Fruit fly (Drosophila melanogaster) whole organism, embryonic: ENCODE measurements around the gene Pino.

Experiments used
- Abd-B ChIP-seq: fragments of 200-800 bp; sonication (Bioruptor generic); optimal IDR thresholded peaks from 2 replicates; lab custom pipeline; 2018; ENCODE audit warnings: missing biosample characterization, mild to moderate bottlenecking, missing genetic modification characterization, moderate library complexity
- Adf1 ChIP-seq: fragments of 200-800 bp; sonication (Bioruptor generic); IDR thresholded peaks from 2 replicates; pipeline ENCODE4 v1.3.6; 2022; ENCODE audit warnings: missing biosample characterization, missing genetic modification characterization
- BEAF-32 ChIP-seq: fragments of 200-800 bp; sonication (Bioruptor generic); optimal IDR thresholded peaks from 3 replicates; lab custom pipeline; 2017; ENCODE audit warnings: missing biosample characterization, missing genetic modification characterization, mild to moderate bottlenecking, moderate library complexity, missing genetic modification reagents
- CG10209 ChIP-seq: fragments of 200-800 bp; sonication (Bioruptor generic); optimal IDR thresholded peaks from 3 replicates; lab custom pipeline; 2017; ENCODE audit warnings: missing biosample characterization, mild to moderate bottlenecking, missing genetic modification characterization, missing genetic modification reagents
- CG10267 ChIP-seq: fragments of 200-800 bp; sonication (Bioruptor generic); optimal IDR thresholded peaks from 2 replicates; lab custom pipeline; 2018; ENCODE audit warnings: missing biosample characterization, mild to moderate bottlenecking, missing genetic modification characterization, moderate library complexity
- CG11247 ChIP-seq: fragments of 200-800 bp; sonication (Bioruptor generic); IDR thresholded peaks from 2 replicates; pipeline ENCODE4 v1.3.6; 2022; ENCODE audit warnings: missing biosample characterization, missing genetic modification characterization
- CG12299 ChIP-seq: fragments of 200-800 bp; sonication (Bioruptor generic); optimal IDR thresholded peaks from 2 replicates; lab custom pipeline; 2018; ENCODE audit warnings: missing biosample characterization, mild to moderate bottlenecking, missing genetic modification characterization
- CG12769 ChIP-seq: fragments of 200-800 bp; sonication (Bioruptor generic); optimal IDR thresholded peaks from 2 replicates; lab custom pipeline; 2019; ENCODE audit warnings: missing biosample characterization, mild to moderate bottlenecking, missing genetic modification characterization, moderate library complexity
- CG15696 ChIP-seq: fragments of 200-800 bp; sonication (Bioruptor generic); optimal IDR thresholded peaks from 2 replicates; lab custom pipeline; 2019; ENCODE audit warnings: missing biosample characterization, mild to moderate bottlenecking, missing genetic modification characterization, moderate library complexity
- CG16779 ChIP-seq: fragments of 200-800 bp; sonication (Bioruptor generic); IDR thresholded peaks from 2 replicates; pipeline ENCODE4 v1.3.6; 2022; ENCODE audit warnings: missing biosample characterization, missing genetic modification characterization
- CG17361 ChIP-seq: fragments of 200-800 bp; sonication (Bioruptor generic); IDR thresholded peaks from 3 replicates; pipeline ENCODE4 v1.3.6; 2022; ENCODE audit warnings: missing biosample characterization, missing genetic modification characterization
- CG1792 ChIP-seq: fragments of 200-800 bp; sonication (Bioruptor generic); optimal IDR thresholded peaks from 2 replicates; lab custom pipeline; 2016; ENCODE audit warnings: missing biosample characterization, missing genetic modification characterization
- CG30020 ChIP-seq: fragments of 200-800 bp; optimal IDR thresholded peaks from 2 replicates; lab custom pipeline; 2019; ENCODE audit warnings: missing biosample characterization, mild to moderate bottlenecking, missing genetic modification characterization, moderate library complexity
- CG30403 ChIP-seq: fragments of 200-800 bp; sonication (Bioruptor generic); optimal IDR thresholded peaks from 3 replicates; lab custom pipeline; 2016; ENCODE audit warnings: missing biosample characterization, missing genetic modification characterization
- CG8944 ChIP-seq: fragments of 200-800 bp; sonication (Bioruptor generic); optimal IDR thresholded peaks from 3 replicates; lab custom pipeline; 2016; ENCODE audit warnings: missing biosample characterization, missing genetic modification characterization
- CG9817 ChIP-seq: fragments of 200-800 bp; sonication (Bioruptor generic); optimal IDR thresholded peaks from 2 replicates; lab custom pipeline; 2018; ENCODE audit warnings: missing biosample characterization, mild to moderate bottlenecking, missing genetic modification characterization, moderate library complexity
- Dad ChIP-seq: fragments of 200-800 bp; sonication (Bioruptor generic); optimal IDR thresholded peaks from 3 replicates; lab custom pipeline; 2016; ENCODE audit warnings: missing biosample characterization, missing genetic modification characterization
- Dbx ChIP-seq: fragments of 200-800 bp; sonication (Bioruptor generic); IDR thresholded peaks from 3 replicates; pipeline ENCODE4 v1.3.6; 2022; ENCODE audit warnings: missing biosample characterization, missing genetic modification characterization
- Doc2 ChIP-seq: fragments of 200-800 bp; sonication (Bioruptor generic); IDR thresholded peaks from 2 replicates; pipeline ENCODE4 v1.3.6; 2022; ENCODE audit warnings: missing biosample characterization, missing genetic modification characterization
- Doc3 ChIP-seq: fragments of 200-800 bp; sonication (Bioruptor generic); IDR thresholded peaks from 3 replicates; pipeline ENCODE4 v1.3.6; 2022; ENCODE audit warnings: missing biosample characterization, missing genetic modification characterization; ENCODE audit not compliant: partially characterized antibody
- Drgx ChIP-seq: fragments of 200-800 bp; sonication (Bioruptor generic); IDR thresholded peaks from 2 replicates; pipeline ENCODE4 v1.3.6; 2022; ENCODE audit warnings: missing biosample characterization, missing genetic modification characterization
- Hr51 ChIP-seq, 2 experiments: fragments of 200-800 bp; sonication (Bioruptor generic); optimal IDR thresholded peaks; 2 replicates in 1 of 2; 3 replicates in 1 of 2; lab custom pipeline; 2016 to 2018; ENCODE audit warnings: missing biosample characterization in 2 of 2, missing genetic modification characterization in 2 of 2, mild to moderate bottlenecking in 1 of 2, moderate library complexity in 1 of 2
- Med ChIP-seq: fragments of 200-800 bp; sonication (Bioruptor generic); peaks from one replicate; lab custom pipeline; 2016; ENCODE audit warnings: missing biosample characterization, missing genetic modification characterization, mild to moderate bottlenecking, inconsistent platforms, moderate library complexity
- Poxn ChIP-seq: fragments of 200-800 bp; sonication (Bioruptor generic); IDR thresholded peaks from 2 replicates; pipeline ENCODE4 v1.3.6; 2022; ENCODE audit warnings: missing biosample characterization, missing genetic modification characterization
- Rx ChIP-seq: fragments of 200-800 bp; sonication (Bioruptor generic); IDR thresholded peaks from 2 replicates; pipeline ENCODE4 v1.3.6; 2022; ENCODE audit warnings: missing biosample characterization, missing genetic modification characterization
- Sox102F ChIP-seq: fragments of 200-800 bp; sonication (Bioruptor generic); optimal IDR thresholded peaks from 2 replicates; lab custom pipeline; 2018; ENCODE audit warnings: missing biosample characterization, mild to moderate bottlenecking, missing genetic modification characterization, moderate library complexity
- Trl ChIP-seq, 3 experiments: fragments of >200 bp in 2 of 3; fragments of 200-800 bp in 1 of 3; sonication (Bioruptor generic) in 1 of 3; optimal IDR thresholded peaks; 2 replicates in 1 of 3; 3 replicates in 2 of 3; lab custom pipeline; 2016 to 2017; ENCODE audit warnings: missing biosample characterization in 1 of 3, missing genetic modification characterization in 1 of 3
- caup ChIP-seq: fragments of 200-800 bp; sonication (Bioruptor generic); optimal IDR thresholded peaks from 3 replicates; lab custom pipeline; 2017; ENCODE audit warnings: missing biosample characterization, mild to moderate bottlenecking, missing genetic modification characterization, moderate library complexity; ENCODE audit not compliant: severe bottlenecking
- crc ChIP-seq: fragments of 200-800 bp; sonication (Bioruptor generic); optimal IDR thresholded peaks from 2 replicates; lab custom pipeline; 2016; ENCODE audit warnings: missing biosample characterization, missing genetic modification characterization
- cwo ChIP-seq: fragments of 200-800 bp; sonication (Bioruptor generic); optimal IDR thresholded peaks from 3 replicates; lab custom pipeline; 2017; ENCODE audit warnings: missing biosample characterization, missing genetic modification characterization, mild to moderate bottlenecking, moderate library complexity, missing genetic modification reagents
- dysf ChIP-seq: fragments of 200-800 bp; sonication (Bioruptor generic); IDR thresholded peaks from 3 replicates; pipeline ENCODE4 v1.3.6; 2022; ENCODE audit warnings: missing biosample characterization, missing genetic modification characterization
- ewg ChIP-seq: fragments of 200-800 bp; sonication (Bioruptor generic); optimal IDR thresholded peaks from 3 replicates; lab custom pipeline; 2017; ENCODE audit warnings: mild to moderate bottlenecking, missing biosample characterization, missing genetic modification reagents, missing genetic modification characterization
- exex ChIP-seq: fragments of 200-800 bp; sonication (Bioruptor generic); optimal IDR thresholded peaks from 4 replicates; lab custom pipeline; 2018; ENCODE audit warnings: missing biosample characterization, mild to moderate bottlenecking, missing genetic modification characterization, moderate library complexity
- eyg ChIP-seq: fragments of 200-800 bp; sonication (Bioruptor generic); optimal IDR thresholded peaks from 3 replicates; lab custom pipeline; 2016; ENCODE audit warnings: missing biosample characterization, missing genetic modification characterization
- hkb ChIP-seq, 2 experiments: fragments of 200-800 bp in 1 of 2; fragments of >200 bp in 1 of 2; sonication (Bioruptor generic) in 1 of 2; IDR thresholded peaks in 1 of 2; optimal IDR thresholded peaks in 1 of 2; 2 replicates each; pipeline versions ENCODE4 v1.3.6 to Lab custom; 2017 to 2022; ENCODE audit warnings: missing biosample characterization in 1 of 2, missing genetic modification characterization in 1 of 2
- ken ChIP-seq: fragments of 200-800 bp; sonication (Bioruptor generic); IDR thresholded peaks from 3 replicates; pipeline ENCODE4 v1.3.6; 2022; ENCODE audit warnings: missing biosample characterization, missing genetic modification characterization
- lilli ChIP-seq: fragments of 200-800 bp; sonication (Bioruptor generic); optimal IDR thresholded peaks from 3 replicates; lab custom pipeline; 2016; ENCODE audit warnings: missing biosample characterization, missing genetic modification characterization
- nmo ChIP-seq: fragments of 200-800 bp; sonication (Bioruptor generic); optimal IDR thresholded peaks from 2 replicates; lab custom pipeline; 2018; ENCODE audit warnings: missing biosample characterization, mild to moderate bottlenecking, missing genetic modification characterization, moderate library complexity
- pan ChIP-seq, 4 experiments: fragments of >200 bp in 3 of 4; fragments of 200-800 bp in 1 of 4; sonication (Bioruptor generic) in 1 of 4; optimal IDR thresholded peaks in 3 of 4; IDR thresholded peaks in 1 of 4; 2 replicates each; pipeline versions ENCODE4 v1.3.6 to Lab custom; 2017 to 2022; ENCODE audit warnings: missing biosample characterization in 2 of 4, missing genetic modification characterization in 2 of 4, mixed read lengths in 1 of 4
- pho ChIP-seq: fragments of 200-800 bp; sonication (Bioruptor generic); optimal IDR thresholded peaks from 2 replicates; lab custom pipeline; 2016; ENCODE audit warnings: missing biosample characterization, missing genetic modification characterization
- phol ChIP-seq: fragments of 200-800 bp; sonication (Bioruptor generic); optimal IDR thresholded peaks from 3 replicates; lab custom pipeline; 2018; ENCODE audit warnings: missing biosample characterization, mild to moderate bottlenecking, missing genetic modification characterization, moderate library complexity
- ro ChIP-seq: fragments of 200-800 bp; sonication (Bioruptor generic); IDR thresholded peaks from 2 replicates; pipeline ENCODE4 v1.3.6; 2022; ENCODE audit warnings: missing biosample characterization, missing genetic modification characterization
- run ChIP-seq: fragments of 200-800 bp; sonication (Bioruptor generic); optimal IDR thresholded peaks from 3 replicates; lab custom pipeline; 2018; ENCODE audit warnings: missing biosample characterization, mild to moderate bottlenecking, missing genetic modification characterization
- shn ChIP-seq: fragments of 200-800 bp; sonication (Bioruptor generic); optimal IDR thresholded peaks from 3 replicates; lab custom pipeline; 2016; ENCODE audit warnings: missing biosample characterization, missing genetic modification characterization
- slp2 ChIP-seq: fragments of 200-800 bp; sonication (Bioruptor generic); optimal IDR thresholded peaks from 2 replicates; lab custom pipeline; 2016; ENCODE audit warnings: missing biosample characterization, missing genetic modification characterization
- zfh1 ChIP-seq: fragments of 200-800 bp; sonication (Bioruptor generic); IDR thresholded peaks from 3 replicates; pipeline ENCODE4 v1.3.6; 2022; ENCODE audit warnings: missing biosample characterization, missing genetic modification characterization
- zfh2 ChIP-seq: fragments of 200-800 bp; sonication (Bioruptor generic); optimal IDR thresholded peaks from 2 replicates; lab custom pipeline; 2016; ENCODE audit warnings: missing biosample characterization, missing genetic modification characterization

The Pino gene

DNA sequence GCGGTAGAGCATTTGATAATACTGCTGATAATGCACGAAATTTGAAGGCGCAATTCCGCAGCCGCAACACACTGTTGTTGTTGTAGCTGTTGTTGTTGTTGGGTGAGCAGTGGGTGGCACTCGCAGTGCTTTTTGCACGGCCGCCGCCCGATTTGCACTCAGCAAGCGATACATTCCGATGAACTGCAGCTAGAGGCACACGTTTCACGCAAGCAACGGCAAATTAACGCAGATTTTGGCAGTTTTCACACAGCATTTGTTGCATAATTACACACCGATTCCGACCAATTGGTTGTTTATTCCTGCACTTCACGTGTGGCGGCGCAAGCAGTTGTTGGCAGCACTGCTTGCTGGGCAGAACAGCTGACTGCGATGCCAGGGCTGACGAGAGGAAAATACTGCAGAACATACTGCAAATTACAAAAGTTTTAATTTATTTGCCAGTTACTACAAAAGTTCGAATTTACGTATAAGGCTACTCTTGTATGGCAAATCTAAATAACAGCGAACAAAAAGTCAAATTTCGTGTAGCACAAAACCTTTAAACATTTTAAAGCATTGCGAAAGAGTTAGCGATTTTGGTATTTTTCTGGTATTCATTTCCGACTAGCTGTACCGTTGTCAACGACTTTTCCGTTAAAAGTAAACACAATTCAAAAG lies 20.6 kb downstream of the Pino start, which contains the start of the genes PolrMT and CG14339 (continued):
- TF ChIP-seq caup (peak; percentile 5), shn (GFP tag; lab: Kevin White, UChicago) (peak; percentile 25), Abd-B (GFP tag; lab: Kevin White, UChicago) (peak; percentile 41), slp2 (GFP tag; lab: Kevin White, UChicago) (peak; percentile 13), hkb (optimal IDR thresholded peaks at IDR 0.05; lab: Kevin White, UChicago) (peak; percentile 45), hkb (GFP tag; IDR thresholded peaks at IDR 0.05; lab: Robert Waterston, UW) (0 out of 2 replicates have a peak, but pooled peaks have one; percentile 11), ro (GFP tag; lab: Robert Waterston, UW) (no peak), Drgx (0 out of 2 replicates have a peak, but pooled peaks have one; percentile 23), CG8944 (GFP tag; lab: Kevin White, UChicago) (peak; percentile 52), lilli (GFP tag; lab: Kevin White, UChicago) (peak; percentile 40), Adf1 (peak; percentile 30), ken (GFP tag; lab: Robert Waterston, UW) (0 out of 3 replicates have a peak, but pooled peaks have one; percentile 14), cwo (GFP tag; lab: Kevin White, UChicago) (peak; percentile 94), Dbx (GFP tag; lab: Robert Waterston, UW) (no peak), Dad (peak; percentile 60), Rx (GFP tag; lab: Robert Waterston, UW) (0 out of 2 replicates have a peak, but pooled peaks have one; percentile 6), eyg (GFP tag; lab: Kevin White, UChicago) (peak; percentile 33), CG11247 (GFP tag; lab: Robert Waterston, UW) (no peak), CG15696 (tag; lab: Kevin White, UChicago) (no peak), Med (peak; percentile 89), nmo (peak; percentile 62), CG10209 (no peak), zfh2 (GFP tag; lab: Kevin White, UChicago) (peak; percentile 1), CG1792 (peak; percentile 1), pan (optimal IDR thresholded peaks at IDR 0.05; lab: Kevin White, UChicago) (no peak), pan (GFP tag; optimal IDR thresholded peaks at IDR 0.05 in 1 of 2, IDR thresholded peaks at IDR 0.05 in 1 of 2) (peak in 1 of 2 experiments; percentile 22), CG16779 (GFP tag; lab: Robert Waterston, UW) (no peak), CG30020 (tag; lab: Kevin White, UChicago) (no peak), BEAF-32 (GFP tag; lab: Kevin White, UChicago) (peak; percentile 41), Doc3 (GFP tag; lab: Robert Waterston, UW) (no peak), Hr51 (GFP tag; optimal IDR thresholded peaks at IDR 0.05; lab: Kevin White, UChicago) (no peak), Sox102F (peak; percentile 43), Doc2 (no peak), Trl (optimal IDR thresholded peaks at IDR 0.05; lab: Kevin White, UChicago) (no peak), Trl (GFP tag; optimal IDR thresholded peaks at IDR 0.05; lab: Kevin White, UChicago) (peak; percentile 54), dysf (GFP tag; lab: Robert Waterston, UW) (no peak), CG9817 (tag; lab: Kevin White, UChicago) (peak; percentile 25), CG12769 (no peak), zfh1 (GFP tag; lab: Robert Waterston, UW) (0 out of 3 replicates have a peak, but pooled peaks have one; percentile 29), run (peak; percentile 4), phol (tag; lab: Kevin White, UChicago) (peak; percentile 38), exex (tag; lab: Kevin White, UChicago) (peak; percentile 15), CG12299 (tag; lab: Kevin White, UChicago) (no peak), Poxn (no peak), CG30403 (GFP tag; lab: Kevin White, UChicago) (peak; percentile 58), ewg (peak; percentile 57), CG17361 (GFP tag; lab: Robert Waterston, UW) (no peak), CG10267 (tag; lab: Kevin White, UChicago) (peak; percentile 43), pho (GFP tag; lab: Kevin White, UChicago) (peak; percentile 29), crc (GFP tag; lab: Kevin White, UChicago) (no peak)
